Fruit fly (Drosophila melanogaster) whole organism, pupa: ENCODE measurements around the gene CG5913.

ENCODE experiments used
- CG14655 ChIP-seq: fragments of 200-800 bp; sonication (Bioruptor generic); optimal IDR thresholded peaks from 3 replicates; lab custom pipeline; 2017; ENCODE audit warnings: mild to moderate bottlenecking, missing biosample characterization, missing genetic modification reagents, missing genetic modification characterization
- CG15710 ChIP-seq: fragments of 200-800 bp; sonication (Bioruptor generic); optimal IDR thresholded peaks from 2 replicates; lab custom pipeline; 2018; ENCODE audit warnings: missing biosample characterization, mild to moderate bottlenecking, missing genetic modification characterization, moderate library complexity
- CG17806 ChIP-seq: fragments of 200-800 bp; sonication (Bioruptor generic); optimal IDR thresholded peaks from 2 replicates; lab custom pipeline; 2018; ENCODE audit warnings: missing biosample characterization, mild to moderate bottlenecking, missing genetic modification characterization, moderate library complexity
- CG32121 ChIP-seq: fragments of 200-800 bp; sonication (Bioruptor generic); IDR thresholded peaks from 2 replicates; pipeline ENCODE4 v1.3.6; 2022; ENCODE audit warnings: missing biosample characterization, missing genetic modification characterization
- CG34367 ChIP-seq: fragments of 200-800 bp; sonication (Bioruptor generic); optimal IDR thresholded peaks from 2 replicates; lab custom pipeline; 2018; ENCODE audit warnings: missing biosample characterization, mild to moderate bottlenecking, missing genetic modification characterization
- CG4496 ChIP-seq: fragments of 200-800 bp; sonication (Bioruptor generic); IDR thresholded peaks from 3 replicates; pipeline ENCODE4 v1.3.6; 2022; ENCODE audit warnings: missing biosample characterization, missing genetic modification characterization
- CG8301 ChIP-seq: fragments of 200-800 bp; sonication (Bioruptor generic); optimal IDR thresholded peaks from 2 replicates; lab custom pipeline; 2018; ENCODE audit warnings: missing biosample characterization, mild to moderate bottlenecking, missing genetic modification characterization
- EcR ChIP-seq: fragments of 200-800 bp; sonication (Bioruptor generic); optimal IDR thresholded peaks from 3 replicates; lab custom pipeline; 2019; ENCODE audit warnings: missing biosample characterization, missing genetic modification characterization, mild to moderate bottlenecking, moderate library complexity, missing genetic modification reagents
- Ets98B ChIP-seq: fragments of 200-800 bp; sonication (Bioruptor generic); IDR thresholded peaks from 2 replicates; pipeline ENCODE4 v1.3.6; 2022; ENCODE audit warnings: missing biosample characterization, missing genetic modification characterization
- fd96Ca ChIP-seq: fragments of 200-800 bp; sonication (Bioruptor generic); IDR thresholded peaks from 3 replicates; pipeline ENCODE4 v1.3.6; 2022; ENCODE audit warnings: missing biosample characterization, missing genetic modification characterization
- gl ChIP-seq: fragments of 200-800 bp; sonication (Bioruptor generic); optimal IDR thresholded peaks from 2 replicates; lab custom pipeline; 2018; ENCODE audit warnings: missing biosample characterization, mild to moderate bottlenecking, missing genetic modification characterization

dm6 chr3R:25879324-25879766, 13.9 kb upstream of the CG5913 start:
- peak; percentile 68 for TF ChIP-seq CG14655
- no peak for TF ChIP-seq EcR (GFP tag; lab: Kevin White, UChicago)
- peak; percentile 70 for TF ChIP-seq CG32121 (GFP tag; lab: Robert Waterston, UW)
- TF ChIP-seq CG17806 (tag; lab: Kevin White, UChicago) = peak; percentile 1
- no peak for TF ChIP-seq gl (tag; lab: Kevin White, UChicago)
- peak; percentile 82 for TF ChIP-seq Ets98B
- TF ChIP-seq CG15710 = no peak
- TF ChIP-seq CG34367 (tag; lab: Kevin White, UChicago) = no peak
- no peak for TF ChIP-seq fd96Ca
- TF ChIP-seq CG8301 (tag; lab: Kevin White, UChicago) = peak; percentile 73
- TF ChIP-seq CG4496 (GFP tag; lab: Robert Waterston, UW) = no peak; the same call in 1 of the 3 replicates
